Worm (Caenorhabditis elegans) whole organism, late embryonic: ENCODE results near the gene C03B1.10.

Source experiments
- C08G9.2 ChIP-seq: sonication (generic microtip); optimal IDR thresholded peaks from 2 replicates; lab custom pipeline; 2016; ENCODE audit warnings: mild to moderate bottlenecking, missing genetic modification characterization, moderate library complexity, missing compliant biosample characterization
- K09A11.1 ChIP-seq: sonication (generic microtip); optimal IDR thresholded peaks from 2 replicates; lab custom pipeline; 2017; ENCODE audit warnings: antibody characterized with exemption, mild to moderate bottlenecking, missing genetic modification characterization, missing compliant biosample characterization; ENCODE audit not compliant: insufficient read depth
- T23F11.4 ChIP-seq: fragments of 200-800 bp; sonication (Bioruptor generic); optimal IDR thresholded peaks from 2 replicates; lab custom pipeline; 2018; ENCODE audit warnings: mild to moderate bottlenecking, missing genetic modification characterization, missing compliant biosample characterization
- Y22D7AL.16 ChIP-seq: sonication (generic microtip); optimal IDR thresholded peaks from 2 replicates; lab custom pipeline; 2016; ENCODE audit warnings: missing genetic modification characterization, missing compliant biosample characterization
- ahr-1 ChIP-seq: sonication (generic microtip); optimal IDR thresholded peaks from 2 replicates; lab custom pipeline; 2016; ENCODE audit warnings: missing genetic modification characterization, missing compliant biosample characterization
- ama-1 ChIP-seq: fragments of 150-350 bp; optimal IDR thresholded peaks from 2 replicates; lab custom pipeline; 2014
- ceh-14 ChIP-seq: sonication (generic microtip); optimal IDR thresholded peaks from 2 replicates; lab custom pipeline; 2016; ENCODE audit warnings: missing genotype, missing genetic modification characterization, missing compliant biosample characterization
- ceh-18 ChIP-seq: sonication (generic microtip); optimal IDR thresholded peaks from 2 replicates; lab custom pipeline; 2016; ENCODE audit warnings: missing genetic modification characterization, missing compliant biosample characterization
- ceh-19 ChIP-seq: fragments of 200-800 bp; sonication (Bioruptor generic); optimal IDR thresholded peaks from 2 replicates; lab custom pipeline; 2018; ENCODE audit warnings: mild to moderate bottlenecking, missing genetic modification characterization, missing compliant biosample characterization
- ceh-22 ChIP-seq: sonication (generic microtip); optimal IDR thresholded peaks from 2 replicates; lab custom pipeline; 2017; ENCODE audit warnings: missing biosample characterization, missing genetic modification characterization
- ceh-24 ChIP-seq: sonication (generic microtip); optimal IDR thresholded peaks from 2 replicates; lab custom pipeline; 2016; ENCODE audit warnings: mild to moderate bottlenecking, missing genetic modification characterization, missing compliant biosample characterization
- ceh-34 ChIP-seq: sonication (generic microtip); optimal IDR thresholded peaks from 2 replicates; lab custom pipeline; 2016; ENCODE audit warnings: mild to moderate bottlenecking, missing genetic modification characterization, missing compliant biosample characterization
- ceh-45 ChIP-seq: fragments of 200-800 bp; sonication (Bioruptor generic); IDR thresholded peaks from 2 replicates; pipeline ENCODE4 v1.3.6; 2022; ENCODE audit warnings: missing genetic modification reagents, missing genetic modification characterization, missing compliant biosample characterization
- ceh-48 ChIP-seq: sonication (generic microtip); optimal IDR thresholded peaks from 2 replicates; lab custom pipeline; 2016; ENCODE audit warnings: missing genetic modification characterization, inconsistent platforms, missing compliant biosample characterization
- ceh-6 ChIP-seq: fragments of 200-800 bp; sonication (Bioruptor generic); optimal IDR thresholded peaks from 2 replicates; lab custom pipeline; 2018; ENCODE audit warnings: mild to moderate bottlenecking, missing genetic modification characterization, missing compliant biosample characterization
- che-1 ChIP-seq: sonication (generic microtip); optimal IDR thresholded peaks from 2 replicates; lab custom pipeline; 2016; ENCODE audit warnings: mild to moderate bottlenecking, missing genetic modification characterization, missing compliant biosample characterization
- dmd-4 ChIP-seq: sonication (generic microtip); optimal IDR thresholded peaks from 2 replicates; lab custom pipeline; 2016; ENCODE audit warnings: borderline replicate concordance, missing genetic modification characterization, missing compliant biosample characterization
- elt-4 ChIP-seq: sonication (generic microtip); optimal IDR thresholded peaks from 2 replicates; lab custom pipeline; 2016; ENCODE audit warnings: missing genetic modification characterization, missing compliant biosample characterization
- eyg-1 ChIP-seq: sonication (generic microtip); optimal IDR thresholded peaks from 2 replicates; lab custom pipeline; 2016; ENCODE audit warnings: missing genotype, missing genetic modification characterization, missing compliant biosample characterization
- fkh-10 ChIP-seq: fragments of 150-350 bp; optimal IDR thresholded peaks from 2 replicates; lab custom pipeline; 2014; ENCODE audit warnings: missing biosample characterization, missing genetic modification reagents, missing genetic modification characterization
- hlh-15 ChIP-seq: sonication (generic microtip); optimal IDR thresholded peaks from 2 replicates; lab custom pipeline; 2016; ENCODE audit warnings: missing genetic modification characterization, missing compliant biosample characterization
- hlh-30 ChIP-seq: sonication (generic microtip); optimal IDR thresholded peaks from 2 replicates; lab custom pipeline; 2017; ENCODE audit warnings: antibody characterized with exemption, missing genetic modification characterization, missing compliant biosample characterization; ENCODE audit not compliant: insufficient read depth
- hlh-6 ChIP-seq: sonication (generic microtip); optimal IDR thresholded peaks from 2 replicates; lab custom pipeline; 2016; ENCODE audit warnings: missing genotype, missing genetic modification characterization, missing compliant biosample characterization
- lin-11 ChIP-seq: fragments of 200-800 bp; sonication (Bioruptor generic); optimal IDR thresholded peaks from 2 replicates; lab custom pipeline; 2018; ENCODE audit warnings: mild to moderate bottlenecking, missing genetic modification characterization, missing compliant biosample characterization
- madf-2 ChIP-seq: sonication (generic microtip); optimal IDR thresholded peaks from 2 replicates; lab custom pipeline; 2017; ENCODE audit warnings: missing genetic modification characterization, missing compliant biosample characterization
- mec-3 ChIP-seq: sonication (generic microtip); optimal IDR thresholded peaks from 2 replicates; lab custom pipeline; 2016; ENCODE audit warnings: borderline replicate concordance, missing genetic modification characterization, missing compliant biosample characterization
- nhr-11 ChIP-seq: fragments of 150-350 bp; optimal IDR thresholded peaks from 2 replicates; lab custom pipeline; 2014; ENCODE audit warnings: missing biosample characterization, missing genetic modification characterization
- nhr-232 ChIP-seq: sonication (generic microtip); optimal IDR thresholded peaks from 2 replicates; lab custom pipeline; 2016; ENCODE audit warnings: missing genetic modification characterization, missing compliant biosample characterization
- pax-1 ChIP-seq: fragments of 150-350 bp; optimal IDR thresholded peaks from 2 replicates; lab custom pipeline; 2014; ENCODE audit warnings: missing biosample characterization, missing genetic modification characterization
- ref-2 ChIP-seq: sonication (generic microtip); optimal IDR thresholded peaks from 2 replicates; lab custom pipeline; 2016; ENCODE audit warnings: missing genetic modification characterization, missing compliant biosample characterization
- rnt-1 ChIP-seq: sonication (generic microtip); optimal IDR thresholded peaks from 2 replicates; lab custom pipeline; 2016; ENCODE audit warnings: missing genetic modification characterization, missing compliant biosample characterization
- syd-9 ChIP-seq: sonication (generic microtip); optimal IDR thresholded peaks from 2 replicates; lab custom pipeline; 2016; ENCODE audit warnings: mild to moderate bottlenecking, missing genetic modification characterization, moderate library complexity, missing compliant biosample characterization
- tbx-2 ChIP-seq: sonication (generic microtip); optimal IDR thresholded peaks from 2 replicates; lab custom pipeline; 2016; ENCODE audit warnings: missing genetic modification characterization, missing compliant biosample characterization
- ttx-3 ChIP-seq: sonication (generic microtip); optimal IDR thresholded peaks from 2 replicates; lab custom pipeline; 2016; ENCODE audit warnings: missing genetic modification reagents, missing genetic modification characterization, missing compliant biosample characterization
- unc-3 ChIP-seq, 2 experiments: fragments of 200-800 bp in 1 of 2; sonication (Bioruptor generic) in 1 of 2; sonication (generic microtip) in 1 of 2; conservative IDR thresholded peaks in 1 of 2; optimal IDR thresholded peaks in 1 of 2; 2 replicates each; pipeline versions ENCODE4 v1.3.6 to Lab custom; 2016 to 2022; ENCODE audit warnings: missing compliant biosample characterization in 2 of 2, missing genetic modification characterization in 2 of 2, missing genetic modification reagents in 1 of 2
- unc-42 ChIP-seq: sonication (generic microtip); optimal IDR thresholded peaks from 2 replicates; lab custom pipeline; 2016; ENCODE audit warnings: missing genotype, missing genetic modification characterization, missing compliant biosample characterization
- unc-55 ChIP-seq: sonication (generic microtip); optimal IDR thresholded peaks from 2 replicates; lab custom pipeline; 2017; ENCODE audit warnings: missing biosample characterization, missing genetic modification reagents, missing genetic modification characterization
- ztf-16 ChIP-seq: sonication (generic microtip); optimal IDR thresholded peaks from 2 replicates; lab custom pipeline; 2017; ENCODE audit warnings: missing genetic modification characterization, missing compliant biosample characterization

C03B1.10 gene

ce11 chrX:6320887-6321286 is 36.8 kb downstream of the C03B1.10 start:
- TF ChIP-seq elt-4 (tag; lab: Kevin White, UChicago) (no peak), ttx-3 (no peak), K09A11.1 (no peak), nhr-232 (tag; lab: Kevin White, UChicago) (no peak), nhr-11 (tag; lab: Kevin White, UChicago) (no peak), ceh-14 (tag; lab: Kevin White, UChicago) (no peak), dmd-4 (tag; lab: Kevin White, UChicago) (no peak), C08G9.2 (tag; lab: Kevin White, UChicago) (no peak), ztf-16 (tag; lab: Kevin White, UChicago) (no peak), ahr-1 (no peak), eyg-1 (tag; lab: Kevin White, UChicago) (no peak), tbx-2 (no peak), Y22D7AL.16 (tag; lab: Kevin White, UChicago) (no peak), ceh-18 (tag; lab: Kevin White, UChicago) (no peak), pax-1 (no peak), hlh-6 (tag; lab: Kevin White, UChicago) (no peak), hlh-15 (tag; lab: Kevin White, UChicago) (no peak)
- TF ChIP-seq, all 69 proteins: peak for 0

- TF ChIP-seq syd-9 (tag; lab: Kevin White, UChicago), result no peak
- no peak for TF ChIP-seq Y22D7AL.16 (tag; lab: Kevin White, UChicago)
- no peak for TF ChIP-seq ref-2 (tag; lab: Kevin White, UChicago)
- no peak for TF ChIP-seq ztf-16 (tag; lab: Kevin White, UChicago)
- no peak for TF ChIP-seq mec-3 (tag; lab: Kevin White, UChicago)
- TF ChIP-seq hlh-30 (tag; lab: Kevin White, UChicago), result no peak
Measured at ce11 chrX:6319546-6319945, 38.1 kb downstream of the C03B1.10 start, which contains the start of gene chtb-3. Gene chtb-3 (minus strand): TSS chrX:6319646.

- TF ChIP-seq syd-9 (tag; lab: Kevin White, UChicago) (no peak), nhr-232 (tag; lab: Kevin White, UChicago) (no peak), tbx-2 (no peak), unc-42 (no peak), eyg-1 (tag; lab: Kevin White, UChicago) (no peak), madf-2 (no peak), mec-3 (tag; lab: Kevin White, UChicago) (no peak), hlh-30 (tag; lab: Kevin White, UChicago) (no peak), lin-11 (no peak), elt-4 (tag; lab: Kevin White, UChicago) (no peak), T23F11.4 (GFP tag; lab: Kevin White, UChicago) (no peak), unc-55 (GFP tag; lab: Kevin White, UChicago) (no peak), ceh-19 (GFP tag; lab: Kevin White, UChicago) (no peak), ama-1 (lab: Kevin White, UChicago) (no peak), rnt-1 (tag; lab: Kevin White, UChicago) (no peak), unc-3 (GFP tag; conservative IDR thresholded peaks at IDR 0.05; lab: Robert Waterston, UW) (no peak), unc-3 (tag; optimal IDR thresholded peaks at IDR 0.05; lab: Kevin White, UChicago) (no peak), ceh-34 (tag; lab: Kevin White, UChicago) (no peak), ceh-6 (GFP tag; lab: Kevin White, UChicago) (no peak), che-1 (tag; lab: Kevin White, UChicago) (no peak)
- TF ChIP-seq, all 69 proteins: peak for 0
Measured at ce11 chrX:6318803-6319202, 38.9 kb downstream of the C03B1.10 start.

- TF ChIP-seq ceh-48 (no peak), ceh-22 (tag; lab: Kevin White, UChicago) (no peak), fkh-10 (GFP tag; lab: Kevin White, UChicago) (no peak), elt-4 (tag; lab: Kevin White, UChicago) (no peak), T23F11.4 (GFP tag; lab: Kevin White, UChicago) (no peak), ceh-45 (GFP tag; lab: Robert Waterston, UW) (no peak), tbx-2 (no peak), ceh-24 (tag; lab: Kevin White, UChicago) (no peak)
Measured at ce11 chrX:6311391-6311790, 46.3 kb downstream of the C03B1.10 start, which contains the start of gene npr-38. Gene npr-38 (plus strand): TSS chrX:6311691.
